Worm (Caenorhabditis elegans) whole organism, L3 larva: Measurements from ENCODE around the gene sre-41.
A peak's percentile ranks its signal among the peaks of the same experiment; 100 is the strongest.

ENCODE experiments used
- R02D3.7 ChIP-seq: fragments of 150-350 bp; optimal IDR thresholded peaks from 2 replicates; lab custom pipeline; 2014; ENCODE audit warnings: missing biosample characterization, missing genetic modification characterization
- ZK546.5 ChIP-seq: sonication (generic microtip); optimal IDR thresholded peaks from 2 replicates; lab custom pipeline; 2017; ENCODE audit warnings: missing biosample characterization, missing genetic modification characterization
- ama-1 ChIP-seq: fragments of 150-350 bp; optimal IDR thresholded peaks from 2 replicates; lab custom pipeline; 2018
- ceh-16 ChIP-seq: sonication (generic microtip); optimal IDR thresholded peaks from 2 replicates; lab custom pipeline; 2017; ENCODE audit warnings: missing biosample characterization, missing genetic modification characterization
- ceh-28 ChIP-seq: fragments of 150-350 bp; optimal IDR thresholded peaks from 2 replicates; lab custom pipeline; 2014; ENCODE audit warnings: missing biosample characterization, missing genetic modification reagents, missing genetic modification characterization
- ceh-82 ChIP-seq: fragments of 150-350 bp; optimal IDR thresholded peaks from 2 replicates; lab custom pipeline; 2014; ENCODE audit warnings: missing biosample characterization, missing genetic modification characterization
- daf-12 ChIP-seq: fragments of 150-350 bp; optimal IDR thresholded peaks from 2 replicates; lab custom pipeline; 2014; ENCODE audit warnings: missing biosample characterization, missing genetic modification reagents, missing genetic modification characterization
- egl-27 ChIP-seq: sonication (generic microtip); optimal IDR thresholded peaks from 4 replicates; lab custom pipeline; 2017; ENCODE audit warnings: missing biosample characterization, missing genetic modification reagents, missing genetic modification characterization
- egl-5 ChIP-seq: fragments of 150-350 bp; optimal IDR thresholded peaks from 2 replicates; lab custom pipeline; 2017; ENCODE audit warnings: missing biosample characterization, missing genetic modification reagents, missing genetic modification characterization, inconsistent platforms
- elt-1 ChIP-seq: fragments of 150-350 bp; optimal IDR thresholded peaks from 2 replicates; lab custom pipeline; 2014; ENCODE audit warnings: missing biosample characterization, missing genetic modification characterization
- elt-2 ChIP-seq: sonication (generic microtip); optimal IDR thresholded peaks from 2 replicates; lab custom pipeline; 2016; ENCODE audit warnings: missing genetic modification reagents, mild to moderate bottlenecking, missing genetic modification characterization, missing compliant biosample characterization
- elt-3 ChIP-seq, 3 experiments: fragments of 150-350 bp in 1 of 3; sonication (generic microtip) in 2 of 3; optimal IDR thresholded peaks; 2 replicates in 2 of 3; 4 replicates in 1 of 3; lab custom pipeline; 2014 to 2017; ENCODE audit warnings: missing biosample characterization in 3 of 3, missing genetic modification characterization in 3 of 3
- fkh-10 ChIP-seq: sonication (generic microtip); optimal IDR thresholded peaks from 2 replicates; lab custom pipeline; 2017; ENCODE audit warnings: missing biosample characterization, missing genetic modification reagents, missing genetic modification characterization
- hmg-11 ChIP-seq: sonication (generic microtip); optimal IDR thresholded peaks from 2 replicates; lab custom pipeline; 2016; ENCODE audit warnings: missing genetic modification characterization, missing compliant biosample characterization
- jun-1 ChIP-seq: fragments of 150-350 bp; optimal IDR thresholded peaks from 2 replicates; lab custom pipeline; 2014; ENCODE audit warnings: missing biosample characterization, missing genetic modification reagents, missing genetic modification characterization
- lin-15B ChIP-seq: fragments of 150-350 bp; optimal IDR thresholded peaks from 2 replicates; lab custom pipeline; 2014; ENCODE audit warnings: missing biosample characterization, missing genetic modification characterization
- lin-39 ChIP-seq: fragments of 150-350 bp; optimal IDR thresholded peaks from 2 replicates; lab custom pipeline; 2018; ENCODE audit warnings: missing biosample characterization, missing genetic modification reagents, missing genetic modification characterization
- lsy-12 ChIP-seq: sonication (generic microtip); optimal IDR thresholded peaks from 2 replicates; lab custom pipeline; 2016; ENCODE audit warnings: mild to moderate bottlenecking, missing genetic modification characterization, missing compliant biosample characterization
- mml-1 ChIP-seq: fragments of 150-350 bp; sonication (generic microtip); optimal IDR thresholded peaks from 3 replicates; lab custom pipeline; 2014; ENCODE audit warnings: missing biosample characterization, missing genetic modification characterization
- nfya-1 ChIP-seq: sonication (generic microtip); optimal IDR thresholded peaks from 2 replicates; lab custom pipeline; 2017; ENCODE audit warnings: missing genetic modification characterization, mild to moderate bottlenecking, missing compliant biosample characterization, antibody characterized with exemption, moderate library complexity; ENCODE audit not compliant: insufficient read depth
- nhr-11 ChIP-seq: fragments of 150-350 bp; optimal IDR thresholded peaks from 2 replicates; lab custom pipeline; 2014; ENCODE audit warnings: missing biosample characterization, missing genetic modification characterization
- nhr-12 ChIP-seq: fragments of 150-350 bp; optimal IDR thresholded peaks from 2 replicates; lab custom pipeline; 2014; ENCODE audit warnings: missing biosample characterization, missing genetic modification characterization
- nhr-23 ChIP-seq: fragments of 150-350 bp; optimal IDR thresholded peaks from 2 replicates; lab custom pipeline; 2014; ENCODE audit warnings: missing biosample characterization, missing genetic modification reagents, missing genetic modification characterization
- nhr-237 ChIP-seq: fragments of 150-350 bp; optimal IDR thresholded peaks from 2 replicates; lab custom pipeline; 2014; ENCODE audit warnings: missing biosample characterization, missing genetic modification characterization
- nhr-28 ChIP-seq: fragments of 150-350 bp; optimal IDR thresholded peaks from 2 replicates; lab custom pipeline; 2014; ENCODE audit warnings: missing biosample characterization, missing genetic modification characterization
- nhr-67 ChIP-seq: fragments of 150-350 bp; optimal IDR thresholded peaks from 2 replicates; lab custom pipeline; 2014; ENCODE audit warnings: missing biosample characterization, missing genetic modification characterization
- nhr-76 ChIP-seq: fragments of 150-350 bp; sonication (generic microtip); optimal IDR thresholded peaks from 5 replicates; lab custom pipeline; 2014; ENCODE audit warnings: missing biosample characterization, missing genetic modification characterization
- nhr-77 ChIP-seq: fragments of 150-350 bp; optimal IDR thresholded peaks from 2 replicates; lab custom pipeline; 2014; ENCODE audit warnings: missing biosample characterization, missing genetic modification characterization
- pqm-1 ChIP-seq: fragments of 150-350 bp; optimal IDR thresholded peaks from 2 replicates; lab custom pipeline; 2017; ENCODE audit warnings: missing biosample characterization, missing genetic modification characterization, inconsistent platforms
- skn-1 ChIP-seq: fragments of 150-350 bp; optimal IDR thresholded peaks from 2 replicates; lab custom pipeline; 2014; ENCODE audit warnings: missing biosample characterization, missing genetic modification characterization
- snpc-4 ChIP-seq: fragments of 150-350 bp; optimal IDR thresholded peaks from 2 replicates; lab custom pipeline; 2014; ENCODE audit warnings: missing biosample characterization, missing genetic modification characterization
- unc-39 ChIP-seq: sonication (generic microtip); optimal IDR thresholded peaks from 4 replicates; lab custom pipeline; 2017; ENCODE audit warnings: missing biosample characterization, missing genetic modification characterization
- unc-62 ChIP-seq: fragments of 150-350 bp; sonication (generic microtip); optimal IDR thresholded peaks from 4 replicates; lab custom pipeline; 2014; ENCODE audit warnings: missing biosample characterization, missing genetic modification reagents, missing genetic modification characterization
- zag-1 ChIP-seq: fragments of 150-350 bp; optimal IDR thresholded peaks from 2 replicates; lab custom pipeline; 2014; ENCODE audit warnings: missing biosample characterization, missing genetic modification characterization
- ztf-4 ChIP-seq: fragments of 150-350 bp; optimal IDR thresholded peaks from 2 replicates; lab custom pipeline; 2014; ENCODE audit warnings: missing biosample characterization, missing genetic modification characterization

The sre-41 gene

ce11 chrII:12380888-12381287 is 7.2 kb upstream of the sre-41 start:
- TF ChIP-seq ceh-28 (no peak), nhr-23 (tag; lab: Kevin White, UChicago) (no peak)
- TF ChIP-seq, all 47 proteins: peak for 0

- no peak for TF ChIP-seq jun-1 (tag; lab: Kevin White, UChicago)
- TF ChIP-seq ztf-4 (tag; lab: Kevin White, UChicago), result no peak
- TF ChIP-seq nhr-76, result no peak
- TF ChIP-seq daf-12 (tag; lab: Kevin White, UChicago), result no peak
- TF ChIP-seq lsy-12, result no peak
- no peak for TF ChIP-seq lin-15B
- TF ChIP-seq hmg-11, result peak; percentile 46
- no peak for TF ChIP-seq ZK546.5 (tag; lab: Kevin White, UChicago)
- TF ChIP-seq nhr-28 (tag; lab: Kevin White, UChicago), result no peak
- peak; percentile 38 for TF ChIP-seq lin-39
- TF ChIP-seq nhr-67 (tag; lab: Kevin White, UChicago), result no peak
- TF ChIP-seq zag-1 (tag; lab: Kevin White, UChicago), result no peak
- no peak for TF ChIP-seq nhr-12
- TF ChIP-seq snpc-4 (tag; lab: Kevin White, UChicago), result peak; percentile 72
- TF ChIP-seq nfya-1 (tag; lab: Kevin White, UChicago), result peak; percentile 54
- TF ChIP-seq R02D3.7 (tag; lab: Kevin White, UChicago), result no peak
- no peak for TF ChIP-seq unc-62 (GFP tag; lab: Kevin White, UChicago)
- no peak for TF ChIP-seq mml-1 (tag; lab: Kevin White, UChicago)
- TF ChIP-seq ama-1 (lab: Kevin White, UChicago), result no peak
- TF ChIP-seq nhr-237 (tag; lab: Kevin White, UChicago), result no peak
- no peak for TF ChIP-seq elt-2
- TF ChIP-seq nhr-11, result no peak
- TF ChIP-seq fkh-10 (GFP tag; lab: Kevin White, UChicago), result peak; percentile 47
- no peak for TF ChIP-seq unc-39 (tag; lab: Kevin White, UChicago)
- no peak for TF ChIP-seq nhr-77 (tag; lab: Kevin White, UChicago)
Observed at ce11 chrII:12382625-12383562, 5.2 kb upstream of the sre-41 start, which contains the start of gene btb-14. btb-14 (plus strand) TSS chrII:12383463.

ce11 chrII:12385815-12386214 is 2.3 kb upstream of the sre-41 start:
- TF ChIP-seq skn-1 (tag; lab: Kevin White, UChicago), result no peak
- no peak for TF ChIP-seq elt-1 (tag; lab: Kevin White, UChicago)
- no peak for TF ChIP-seq pqm-1 (tag; lab: Kevin White, UChicago)
- no peak for TF ChIP-seq nhr-76
- no peak for TF ChIP-seq fkh-10 (GFP tag; lab: Kevin White, UChicago)
- no peak for TF ChIP-seq lsy-12
- TF ChIP-seq ceh-16 (tag; lab: Kevin White, UChicago), result no peak
- no peak for TF ChIP-seq daf-12 (tag; lab: Kevin White, UChicago)
- no peak for TF ChIP-seq elt-2
- no peak for TF ChIP-seq nhr-67 (tag; lab: Kevin White, UChicago)
- no peak for TF ChIP-seq hmg-11
- no peak for TF ChIP-seq ceh-82 (tag; lab: Kevin White, UChicago)
- no peak for TF ChIP-seq mml-1 (tag; lab: Kevin White, UChicago)
- TF ChIP-seq nhr-28 (tag; lab: Kevin White, UChicago), result no peak
- no peak for TF ChIP-seq egl-5 (tag; lab: Kevin White, UChicago)
- no peak for TF ChIP-seq lin-15B
- no peak for TF ChIP-seq elt-3 (tag; optimal IDR thresholded peaks at IDR 0.05; lab: Kevin White, UChicago)

DNA sequence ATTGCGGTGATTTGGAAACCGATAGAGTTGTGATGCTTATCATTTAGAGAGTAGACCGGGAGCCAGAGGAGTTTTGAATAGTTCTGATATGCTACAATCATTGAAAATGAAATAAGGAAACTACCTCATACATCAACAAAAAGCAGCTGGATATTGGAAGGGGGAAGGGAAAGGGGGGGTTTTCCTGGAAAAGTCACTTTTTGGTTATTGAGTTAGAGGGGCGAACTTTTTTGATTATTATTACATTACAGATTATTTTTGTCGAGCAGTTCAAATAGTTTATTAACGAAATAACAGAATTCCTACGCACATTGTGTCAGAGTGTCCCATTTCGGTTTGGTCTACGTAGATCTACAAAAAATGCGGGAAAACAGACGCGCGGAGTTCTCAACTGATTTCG is 1.3 kb upstream of the sre-41 start, which contains the start of gene sre-42:
TSS of gene sre-42 (minus strand) at position 101 of the 400 bp plus-strand sequence.
- TF ChIP-seq nhr-237 (tag; lab: Kevin White, UChicago) (no peak), daf-12 (tag; lab: Kevin White, UChicago) (no peak), nhr-11 (no peak), ceh-28 (no peak), lsy-12 (no peak), egl-27 (no peak), nhr-28 (tag; lab: Kevin White, UChicago) (no peak), ceh-82 (tag; lab: Kevin White, UChicago) (no peak)
